Fruit fly (Drosophila melanogaster) whole organism, adult: ENCODE data around the gene CG18530.

Experiments used
- CG11617 ChIP-seq: fragments of 200-800 bp; sonication (Bioruptor generic); optimal IDR thresholded peaks from 2 replicates; lab custom pipeline; 2017; ENCODE audit warnings: mild to moderate bottlenecking, missing biosample characterization, missing genetic modification reagents, missing genetic modification characterization
- CG12768 ChIP-seq: fragments of 200-800 bp; sonication (Bioruptor generic); optimal IDR thresholded peaks from 2 replicates; lab custom pipeline; 2017; ENCODE audit warnings: missing biosample characterization, missing genetic modification characterization, mild to moderate bottlenecking, moderate library complexity, missing genetic modification reagents
- CG14711 ChIP-seq: fragments of 200-800 bp; sonication (Bioruptor generic); optimal IDR thresholded peaks from 2 replicates; lab custom pipeline; 2018; ENCODE audit warnings: missing biosample characterization, mild to moderate bottlenecking, missing genetic modification characterization, moderate library complexity
- CG1620 ChIP-seq: fragments of 200-800 bp; sonication (Bioruptor generic); optimal IDR thresholded peaks from 2 replicates; lab custom pipeline; 2016; ENCODE audit warnings: missing biosample characterization, missing genetic modification characterization
- CG33017 ChIP-seq: fragments of 200-800 bp; sonication (Bioruptor generic); optimal IDR thresholded peaks from 2 replicates; lab custom pipeline; 2018; ENCODE audit warnings: missing biosample characterization, mild to moderate bottlenecking, missing genetic modification characterization, moderate library complexity
- CG5204 ChIP-seq: fragments of 200-800 bp; sonication (Bioruptor generic); optimal IDR thresholded peaks from 2 replicates; lab custom pipeline; 2016; ENCODE audit warnings: missing biosample characterization, missing genetic modification characterization
- CG7045 ChIP-seq: fragments of 200-800 bp; sonication (Bioruptor generic); optimal IDR thresholded peaks from 2 replicates; lab custom pipeline; 2017; ENCODE audit warnings: missing biosample characterization, mild to moderate bottlenecking, missing genetic modification characterization
- CG7101 ChIP-seq: fragments of 200-800 bp; sonication (Bioruptor generic); optimal IDR thresholded peaks from 2 replicates; lab custom pipeline; 2018; ENCODE audit warnings: missing biosample characterization, mild to moderate bottlenecking, missing genetic modification characterization, moderate library complexity
- Clk ChIP-seq: fragments of 200-800 bp; sonication (Bioruptor generic); optimal IDR thresholded peaks from 2 replicates; lab custom pipeline; 2017; ENCODE audit warnings: missing biosample characterization, missing genetic modification characterization
- Crg-1 ChIP-seq: fragments of 200-800 bp; sonication (Bioruptor generic); optimal IDR thresholded peaks from 2 replicates; lab custom pipeline; 2016; ENCODE audit warnings: missing biosample characterization, missing genetic modification characterization
- Hr96 ChIP-seq: fragments of 200-800 bp; sonication (Bioruptor generic); optimal IDR thresholded peaks from 2 replicates; lab custom pipeline; 2016; ENCODE audit warnings: missing biosample characterization, missing genetic modification characterization
- Mnt ChIP-seq: fragments of 200-800 bp; sonication (Bioruptor generic); optimal IDR thresholded peaks from 2 replicates; lab custom pipeline; 2016; ENCODE audit warnings: missing biosample characterization, mild to moderate bottlenecking, missing genetic modification characterization
- bab1 ChIP-seq: fragments of 200-800 bp; sonication (Bioruptor generic); optimal IDR thresholded peaks from 3 replicates; lab custom pipeline; 2019; ENCODE audit warnings: missing biosample characterization, mild to moderate bottlenecking, missing genetic modification characterization, moderate library complexity
- cic ChIP-seq: fragments of 200-800 bp; sonication (Bioruptor generic); optimal IDR thresholded peaks from 2 replicates; lab custom pipeline; 2017; ENCODE audit warnings: missing biosample characterization, mild to moderate bottlenecking, missing genetic modification characterization, moderate library complexity
- cnc ChIP-seq, 2 experiments: fragments of >200 bp; optimal IDR thresholded peaks; 2 replicates each; lab custom pipeline; 2017
- kay ChIP-seq: fragments of 200-800 bp; sonication (Bioruptor generic); peaks from one replicate; lab custom pipeline; 2016; ENCODE audit warnings: missing biosample characterization, missing genetic modification characterization, borderline replicate concordance
- ovo ChIP-seq: fragments of 200-800 bp; sonication (Bioruptor generic); optimal IDR thresholded peaks from 2 replicates; lab custom pipeline; 2016; ENCODE audit warnings: missing biosample characterization, missing genetic modification characterization
- pad ChIP-seq: fragments of 200-800 bp; sonication (Bioruptor generic); optimal IDR thresholded peaks from 3 replicates; lab custom pipeline; 2017; ENCODE audit warnings: missing biosample characterization, missing genetic modification characterization, mild to moderate bottlenecking, moderate library complexity, missing genetic modification reagents
- tj ChIP-seq: fragments of 200-800 bp; sonication (Bioruptor generic); optimal IDR thresholded peaks from 3 replicates; lab custom pipeline; 2017; ENCODE audit warnings: missing biosample characterization, mild to moderate bottlenecking, missing genetic modification characterization, moderate library complexity
- toe ChIP-seq: fragments of 200-800 bp; sonication (Bioruptor generic); optimal IDR thresholded peaks from 2 replicates; lab custom pipeline; 2016; ENCODE audit warnings: missing biosample characterization, missing genetic modification characterization

The CG18530 gene

DNA sequence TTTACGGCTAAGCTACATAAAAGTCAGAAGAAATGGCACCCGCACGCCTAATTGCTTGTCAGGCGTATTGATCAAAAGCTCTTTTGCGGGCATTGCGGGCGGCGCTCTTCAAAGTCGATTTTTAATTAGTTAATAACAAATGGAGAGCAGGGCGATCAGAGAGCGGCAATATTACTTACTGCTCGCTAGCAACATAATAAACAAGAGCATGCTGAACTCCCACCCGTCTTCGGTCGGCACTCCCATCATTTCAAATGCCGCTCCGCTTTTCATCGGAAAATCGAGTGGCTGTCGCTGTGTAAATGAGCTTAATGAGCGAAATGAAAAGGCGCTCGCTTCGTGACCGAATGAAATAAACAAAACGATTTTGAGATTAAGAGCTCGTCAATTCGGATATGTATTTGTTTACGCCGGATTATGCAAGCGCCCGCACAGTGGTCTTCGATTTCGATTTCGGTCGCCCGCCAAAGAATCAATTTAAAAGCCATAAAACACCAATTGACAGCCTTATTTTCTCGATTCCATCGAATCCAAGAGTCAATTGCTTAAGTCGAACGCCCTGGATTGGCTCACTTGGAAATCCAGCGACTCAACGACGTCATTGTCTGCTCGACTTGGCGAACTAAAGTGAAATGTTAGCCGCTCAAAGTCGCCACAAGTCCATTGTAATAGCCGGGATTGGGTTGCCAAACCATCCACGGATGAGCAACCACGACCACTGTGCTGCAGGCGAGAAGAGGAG, 20.5 kb downstream of the CG18530 start:
- TF ChIP-seq CG14711 (tag; lab: Kevin White, UChicago) (peak; percentile 27), CG1620 (GFP tag; lab: Kevin White, UChicago) (no peak), cic (GFP tag; lab: Kevin White, UChicago) (no peak), Clk (GFP tag; lab: Kevin White, UChicago) (no peak), pad (GFP tag; lab: Kevin White, UChicago) (peak; percentile 30), kay (GFP tag; lab: Kevin White, UChicago) (no peak), cnc (optimal IDR thresholded peaks at IDR 0.05; lab: Kevin White, UChicago) (no peak), CG7045 (GFP tag; lab: Kevin White, UChicago) (peak; percentile 41), CG33017 (tag; lab: Kevin White, UChicago) (peak; percentile 47), CG5204 (GFP tag; lab: Kevin White, UChicago) (peak; percentile 55), Crg-1 (no peak), CG11617 (GFP tag; lab: Kevin White, UChicago) (no peak), tj (GFP tag; lab: Kevin White, UChicago) (peak; percentile 6), CG12768 (GFP tag; lab: Kevin White, UChicago) (peak; percentile 46), Mnt (GFP tag; lab: Kevin White, UChicago) (no peak), CG7101 (tag; lab: Kevin White, UChicago) (peak; percentile 33), bab1 (GFP tag; lab: Kevin White, UChicago) (no peak), ovo (GFP tag; lab: Kevin White, UChicago) (no peak), toe (GFP tag; lab: Kevin White, UChicago) (peak; percentile 40), Hr96 (GFP tag; lab: Kevin White, UChicago) (peak; percentile 66)

DNA sequence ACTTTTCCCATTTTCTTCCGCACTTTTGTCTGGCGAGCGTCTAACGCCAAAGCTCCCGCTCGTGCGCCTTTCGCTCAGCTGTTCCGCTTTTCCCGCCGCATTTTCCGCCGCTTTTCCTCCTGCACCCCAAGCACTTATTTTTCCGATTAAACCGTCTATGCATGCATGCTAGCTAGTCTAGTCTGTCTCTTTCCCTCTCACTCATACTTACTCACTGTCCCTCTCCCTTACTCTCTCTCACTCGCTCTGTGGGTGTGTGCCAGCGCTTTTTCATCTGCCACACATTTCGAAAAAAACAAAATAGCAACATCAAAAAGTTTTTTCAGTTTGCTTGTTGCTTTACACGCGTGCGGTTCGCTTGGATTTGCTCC, 21.1 kb downstream of the CG18530 start, which contains the start of gene CG6225:
Gene CG6225 (plus strand): TSS at position 325 of the 371 bp plus-strand sequence.
- no peak for TF ChIP-seq tj (GFP tag; lab: Kevin White, UChicago)
- TF ChIP-seq pad (GFP tag; lab: Kevin White, UChicago) = no peak
- TF ChIP-seq CG7101 (tag; lab: Kevin White, UChicago) = no peak
- no peak for TF ChIP-seq CG12768 (GFP tag; lab: Kevin White, UChicago)
- TF ChIP-seq Clk (GFP tag; lab: Kevin White, UChicago) = no peak
- no peak for TF ChIP-seq cic (GFP tag; lab: Kevin White, UChicago)
- TF ChIP-seq toe (GFP tag; lab: Kevin White, UChicago) = no peak
- TF ChIP-seq CG11617 (GFP tag; lab: Kevin White, UChicago) = no peak
- TF ChIP-seq CG5204 (GFP tag; lab: Kevin White, UChicago) = no peak
- TF ChIP-seq CG33017 (tag; lab: Kevin White, UChicago) = no peak
- TF ChIP-seq ovo (GFP tag; lab: Kevin White, UChicago) = no peak
- TF ChIP-seq CG14711 (tag; lab: Kevin White, UChicago) = no peak
- no peak for TF ChIP-seq kay (GFP tag; lab: Kevin White, UChicago)

DNA sequence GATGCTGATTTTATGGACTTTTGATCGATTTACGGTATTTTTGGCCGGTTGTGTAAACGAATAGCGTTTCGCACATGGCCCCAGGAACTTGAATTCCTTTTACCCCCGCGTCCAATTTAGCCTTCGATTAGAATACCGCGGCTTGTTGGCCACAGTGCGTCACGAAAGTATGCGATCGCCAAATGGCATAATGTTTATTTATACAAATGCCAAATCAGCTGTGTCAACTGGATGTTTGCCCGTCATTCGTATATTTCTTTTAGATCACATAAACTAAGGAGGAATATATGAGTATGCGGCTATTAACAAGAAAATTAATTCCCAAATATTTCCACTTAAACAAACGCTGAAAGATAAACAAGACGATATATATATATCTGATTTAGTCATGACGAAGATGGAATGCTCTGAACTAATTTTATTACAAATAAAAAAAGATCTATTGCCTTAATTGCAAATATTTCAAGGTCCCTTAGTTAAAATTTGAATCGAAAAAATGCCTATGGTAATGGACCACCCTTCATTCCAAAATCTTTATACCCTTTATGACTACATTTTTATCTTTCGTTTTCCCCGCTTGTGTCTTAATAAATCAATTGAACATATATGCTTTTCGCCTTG, 23.9 kb downstream of the CG18530 start:
- no peak for TF ChIP-seq CG7101 (tag; lab: Kevin White, UChicago)

DNA sequence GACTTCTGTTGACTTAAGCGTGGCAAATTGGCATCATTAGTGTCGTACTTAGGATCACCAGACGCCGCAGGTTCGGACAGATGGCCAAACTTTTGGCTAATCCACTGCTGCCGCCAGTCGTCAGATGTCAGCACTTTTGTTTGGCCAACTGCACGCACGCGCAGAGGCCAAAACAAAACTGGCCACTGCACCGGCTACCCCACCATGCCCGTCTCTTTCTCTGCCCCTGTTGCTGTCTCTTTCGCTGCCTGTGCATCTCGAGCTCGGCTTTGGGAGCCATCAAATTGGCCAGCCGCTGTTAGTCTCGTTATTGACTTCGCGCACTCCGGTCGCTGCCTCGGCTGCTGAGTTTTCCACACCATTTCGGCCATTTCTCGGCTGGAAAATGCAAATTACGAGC, 29.4 kb downstream of the CG18530 start, which contains the start of gene CG14395:
Gene CG14395 (plus strand): TSS at position 301 of the 400 bp plus-strand sequence.
- no peak for TF ChIP-seq kay (GFP tag; lab: Kevin White, UChicago)
- TF ChIP-seq bab1 (GFP tag; lab: Kevin White, UChicago) = no peak

DNA sequence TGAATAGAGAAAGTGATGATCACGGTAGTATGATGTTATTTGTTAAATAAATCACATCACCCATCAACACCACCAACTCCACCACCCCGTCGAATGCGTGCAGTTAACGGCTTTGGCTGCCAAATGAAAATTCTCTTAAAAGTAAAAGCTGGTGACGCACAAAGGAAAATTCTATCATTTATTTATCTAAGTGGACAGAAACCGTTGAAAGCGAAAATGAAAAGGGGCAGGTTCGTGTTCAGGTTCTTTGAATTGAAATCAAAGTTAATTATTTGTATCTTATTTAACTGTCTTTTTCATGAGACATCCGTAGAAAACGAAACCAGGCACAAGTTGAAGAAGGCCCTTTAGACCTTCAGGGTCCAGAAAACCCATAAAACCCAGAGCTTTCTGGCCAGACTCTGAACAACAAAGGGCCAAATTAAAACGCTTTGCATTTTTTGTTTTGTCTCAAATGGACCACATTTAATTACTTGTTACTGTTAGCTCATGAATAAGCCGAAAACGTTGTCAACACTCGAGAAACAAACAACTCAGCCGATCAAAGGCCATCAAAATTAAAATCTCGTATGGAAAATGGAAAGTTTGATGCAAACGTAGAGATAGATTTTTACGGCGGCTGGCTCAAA, 33.2 kb downstream of the CG18530 start:
- no peak for TF ChIP-seq CG7045 (GFP tag; lab: Kevin White, UChicago)

DNA sequence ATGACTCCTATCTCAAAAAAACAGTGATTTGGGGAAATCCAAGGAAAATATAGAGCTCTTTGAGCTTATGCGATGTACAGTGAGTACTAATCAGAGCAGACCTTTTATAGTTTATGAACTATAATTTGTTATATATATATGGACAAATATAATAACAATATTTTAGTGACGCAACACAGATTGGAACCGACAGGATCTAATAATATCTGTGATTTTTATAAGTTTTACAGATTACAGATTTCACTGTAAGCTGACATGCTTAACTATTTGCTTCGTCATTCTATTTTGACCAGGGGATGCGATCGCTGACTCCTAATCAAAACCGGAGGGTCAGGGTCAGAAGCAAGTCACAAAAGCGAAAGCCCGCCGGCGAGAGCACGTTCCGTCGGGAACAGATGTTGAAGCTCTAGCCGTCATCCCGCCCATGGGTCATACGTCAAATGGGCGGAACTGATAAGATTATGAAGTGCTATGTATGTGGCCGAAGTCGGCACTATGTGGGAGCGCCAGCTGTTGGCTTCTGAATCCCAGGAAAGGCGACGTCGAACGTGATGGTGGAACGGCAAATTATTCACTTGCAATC, 41.0 kb downstream of the CG18530 start, which contains the start of gene Gnmt:
Gene Gnmt (plus strand): TSS at position 568 of the 583 bp plus-strand sequence.
- TF ChIP-seq cic (GFP tag; lab: Kevin White, UChicago) (peak; percentile 56), CG33017 (tag; lab: Kevin White, UChicago) (peak; percentile 80), bab1 (GFP tag; lab: Kevin White, UChicago) (no peak), CG7045 (GFP tag; lab: Kevin White, UChicago) (no peak), kay (GFP tag; lab: Kevin White, UChicago) (no peak), CG5204 (GFP tag; lab: Kevin White, UChicago) (no peak), Crg-1 (no peak), CG14711 (tag; lab: Kevin White, UChicago) (peak; percentile 49), tj (GFP tag; lab: Kevin White, UChicago) (no peak), CG1620 (GFP tag; lab: Kevin White, UChicago) (no peak), CG11617 (GFP tag; lab: Kevin White, UChicago) (no peak), pad (GFP tag; lab: Kevin White, UChicago) (no peak), CG12768 (GFP tag; lab: Kevin White, UChicago) (peak; percentile 5), CG7101 (tag; lab: Kevin White, UChicago) (peak; percentile 61), Mnt (GFP tag; lab: Kevin White, UChicago) (peak; percentile 17), toe (GFP tag; lab: Kevin White, UChicago) (no peak), cnc (optimal IDR thresholded peaks at IDR 0.05; lab: Kevin White, UChicago) (peak in 1 of 2 experiments; percentile 75), Clk (GFP tag; lab: Kevin White, UChicago) (no peak), Hr96 (GFP tag; lab: Kevin White, UChicago) (no peak), ovo (GFP tag; lab: Kevin White, UChicago) (no peak)
